Worm (Caenorhabditis elegans): ENCODE data around the gene unc-62.

DNA sequence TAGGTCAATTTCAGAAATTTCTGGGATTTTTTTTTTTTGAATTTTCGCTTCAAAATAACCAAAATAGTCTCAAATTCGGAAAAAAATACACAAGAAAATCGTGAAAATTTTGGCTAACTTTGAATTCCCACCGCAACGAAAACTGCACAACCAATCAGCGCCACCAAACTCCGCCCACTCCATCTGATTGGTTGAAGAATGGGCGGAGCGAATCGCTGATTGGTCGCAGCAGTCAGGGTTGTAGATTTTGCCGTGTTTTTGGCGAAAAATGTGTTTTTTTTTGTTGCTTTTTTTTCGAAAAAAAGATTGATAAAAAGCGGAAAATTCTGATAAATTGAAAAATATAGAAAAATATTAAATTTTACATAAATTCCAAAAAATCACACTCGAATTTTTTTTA is 49.6 kb downstream of the unc-62 start:
- TF ChIP-seq ref-1 (GFP tag; conservative IDR thresholded peaks at IDR 0.05) (no peak), klf-2 (GFP tag; conservative IDR thresholded peaks at IDR 0.05) (no peak), cog-1 (tag; optimal IDR thresholded peaks at IDR 0.05) (no peak), flt-1 (GFP tag; IDR thresholded peaks at IDR 0.05) (no peak), tab-1 (GFP tag; IDR thresholded peaks at IDR 0.05) (no peak), ztf-23 (GFP tag; IDR thresholded peaks at IDR 0.05) (no peak), med-1 (GFP tag; optimal IDR thresholded peaks at IDR 0.05; ENCODE audit: insufficient read depth) (no peak)

Measured in whole organism, midembryonic.